Worm (Caenorhabditis elegans) whole organism, L1 larva: ENCODE results near the gene hpo-28.

Source experiments
- F16B12.6 ChIP-seq: fragments of 150-350 bp; optimal IDR thresholded peaks from 2 replicates; lab custom pipeline; 2014; ENCODE audit warnings: missing biosample characterization, missing genetic modification characterization
- Y116A8C.19 ChIP-seq: sonication (generic microtip); optimal IDR thresholded peaks from 2 replicates; lab custom pipeline; 2016; ENCODE audit warnings: missing compliant biosample characterization, missing genetic modification characterization, borderline replicate concordance
- aha-1 ChIP-seq: fragments of 150-350 bp; optimal IDR thresholded peaks from 2 replicates; lab custom pipeline; 2014; ENCODE audit warnings: missing biosample characterization, missing genetic modification characterization
- aly-2 ChIP-seq: fragments of 150-350 bp; optimal IDR thresholded peaks from 2 replicates; lab custom pipeline; 2014; ENCODE audit warnings: missing biosample characterization, missing genetic modification characterization
- blmp-1 ChIP-seq: fragments of 150-350 bp; optimal IDR thresholded peaks from 2 replicates; lab custom pipeline; 2014; ENCODE audit warnings: missing biosample characterization, missing genetic modification characterization
- ceh-63 ChIP-seq: fragments of 200-800 bp; sonication (Bioruptor generic); optimal IDR thresholded peaks from 2 replicates; lab custom pipeline; 2018; ENCODE audit warnings: mild to moderate bottlenecking, missing genetic modification characterization, missing compliant biosample characterization
- ceh-88 ChIP-seq: fragments of 200-800 bp; sonication (Bioruptor generic); IDR thresholded peaks from 2 replicates; pipeline ENCODE4 v1.3.6; 2022; ENCODE audit warnings: missing genetic modification characterization, missing compliant biosample characterization
- ceh-90 ChIP-seq: sonication (generic microtip); optimal IDR thresholded peaks from 2 replicates; lab custom pipeline; 2016; ENCODE audit warnings: missing genetic modification characterization, missing compliant biosample characterization
- ces-1 ChIP-seq: fragments of 150-350 bp; optimal IDR thresholded peaks from 2 replicates; lab custom pipeline; 2014; ENCODE audit warnings: missing biosample characterization, missing genetic modification reagents, missing genetic modification characterization
- dpl-1 ChIP-seq, 3 experiments: fragments of 150-350 bp in 2 of 3; sonication (generic microtip) in 1 of 3; optimal IDR thresholded peaks; 2 replicates each; lab custom pipeline; 2014 to 2017; ENCODE audit warnings: missing biosample characterization in 3 of 3, missing genetic modification characterization in 3 of 3, missing genetic modification reagents in 3 of 3
- dsc-1 ChIP-seq: sonication (generic microtip); optimal IDR thresholded peaks from 2 replicates; lab custom pipeline; 2016; ENCODE audit warnings: mild to moderate bottlenecking, missing genetic modification characterization, missing compliant biosample characterization
- efl-3 ChIP-seq: fragments of 200-800 bp; sonication (Bioruptor generic); optimal IDR thresholded peaks from 2 replicates; lab custom pipeline; 2018; ENCODE audit warnings: mild to moderate bottlenecking, missing genetic modification characterization, missing compliant biosample characterization
- elt-3 ChIP-seq, 6 experiments: fragments of 150-350 bp in 1 of 6; sonication (generic microtip); optimal IDR thresholded peaks; 2 replicates each; lab custom pipeline; 2017 to 2018; ENCODE audit warnings: missing biosample characterization in 6 of 6, missing genetic modification characterization in 6 of 6, inconsistent platforms in 1 of 6
- ets-5 ChIP-seq: fragments of 200-800 bp; sonication (Bioruptor generic); IDR thresholded peaks from 2 replicates; pipeline ENCODE4 v1.3.6; 2022; ENCODE audit warnings: missing genetic modification characterization, missing compliant biosample characterization
- fkh-4 ChIP-seq: sonication (generic microtip); optimal IDR thresholded peaks from 2 replicates; lab custom pipeline; 2016; ENCODE audit warnings: missing compliant biosample characterization, missing genetic modification characterization, borderline replicate concordance
- hlh-17 ChIP-seq: fragments of 200-800 bp; sonication (Bioruptor generic); optimal IDR thresholded peaks from 2 replicates; lab custom pipeline; 2018; ENCODE audit warnings: missing genetic modification characterization, mild to moderate bottlenecking, missing compliant biosample characterization, moderate library complexity, borderline replicate concordance
- hlh-4 ChIP-seq: sonication (generic microtip); optimal IDR thresholded peaks from 2 replicates; lab custom pipeline; 2016; ENCODE audit warnings: mild to moderate bottlenecking, missing genetic modification characterization, missing compliant biosample characterization
- hpl-2 ChIP-seq: fragments of 150-350 bp; optimal IDR thresholded peaks from 2 replicates; lab custom pipeline; 2014; ENCODE audit warnings: missing biosample characterization, missing genetic modification reagents, missing genetic modification characterization
- isw-1 ChIP-seq: fragments of 200-800 bp; sonication (Bioruptor generic); IDR thresholded peaks from 2 replicates; pipeline ENCODE4 v1.3.6; 2022; ENCODE audit warnings: missing genetic modification characterization, missing compliant biosample characterization
- jun-1 ChIP-seq: fragments of 150-350 bp; optimal IDR thresholded peaks from 2 replicates; lab custom pipeline; 2014; ENCODE audit warnings: missing biosample characterization, missing genetic modification reagents, missing genetic modification characterization
- lin-13 ChIP-seq: fragments of 150-350 bp; optimal IDR thresholded peaks from 2 replicates; lab custom pipeline; 2014; ENCODE audit warnings: missing biosample characterization, missing genetic modification reagents, missing genetic modification characterization
- lin-14 ChIP-seq: fragments of 200-800 bp; sonication (Bioruptor generic); optimal IDR thresholded peaks from 2 replicates; lab custom pipeline; 2018; ENCODE audit warnings: mild to moderate bottlenecking, missing genetic modification characterization, moderate library complexity, missing compliant biosample characterization
- lin-35 ChIP-seq, 2 experiments: fragments of 150-350 bp; optimal IDR thresholded peaks; 2 replicates each; lab custom pipeline; 2014; ENCODE audit warnings: missing biosample characterization in 2 of 2, missing genetic modification characterization in 2 of 2, missing genetic modification reagents in 2 of 2
- lin-39 ChIP-seq: fragments of 150-350 bp; optimal IDR thresholded peaks from 2 replicates; lab custom pipeline; 2014; ENCODE audit warnings: missing biosample characterization, missing genetic modification reagents, missing genetic modification characterization
- lir-3 ChIP-seq: sonication (generic microtip); optimal IDR thresholded peaks from 2 replicates; lab custom pipeline; 2016; ENCODE audit warnings: mild to moderate bottlenecking, missing genetic modification characterization, moderate library complexity, missing compliant biosample characterization; ENCODE audit not compliant: poor library complexity
- mab-9 ChIP-seq: fragments of 200-800 bp; sonication (Bioruptor generic); IDR thresholded peaks from 2 replicates; pipeline ENCODE4 v1.3.6; 2022; ENCODE audit warnings: missing genetic modification reagents, missing genetic modification characterization, missing compliant biosample characterization
- mdl-1 ChIP-seq, 2 experiments: fragments of 150-350 bp; optimal IDR thresholded peaks; 2 replicates each; lab custom pipeline; 2014 to 2017; ENCODE audit warnings: missing biosample characterization in 2 of 2, missing genetic modification characterization in 2 of 2, inconsistent platforms in 1 of 2
- mef-2 ChIP-seq: fragments of 150-350 bp; optimal IDR thresholded peaks from 2 replicates; lab custom pipeline; 2014; ENCODE audit warnings: missing biosample characterization, missing genetic modification characterization
- mep-1 ChIP-seq: fragments of 150-350 bp; optimal IDR thresholded peaks from 2 replicates; lab custom pipeline; 2014; ENCODE audit warnings: missing biosample characterization, missing genetic modification characterization
- nhr-19 ChIP-seq: fragments of 200-800 bp; sonication (Bioruptor generic); conservative IDR thresholded peaks from 2 replicates; pipeline ENCODE4 v1.3.6; 2022; ENCODE audit warnings: missing genetic modification characterization, missing compliant biosample characterization
- nhr-20 ChIP-seq: sonication (generic microtip); optimal IDR thresholded peaks from 2 replicates; lab custom pipeline; 2016; ENCODE audit warnings: mild to moderate bottlenecking, missing genetic modification characterization, missing compliant biosample characterization
- nhr-28 ChIP-seq: fragments of 150-350 bp; optimal IDR thresholded peaks from 2 replicates; lab custom pipeline; 2014; ENCODE audit warnings: missing biosample characterization, missing genetic modification characterization
- nhr-71 ChIP-seq: sonication (generic microtip); optimal IDR thresholded peaks from 2 replicates; lab custom pipeline; 2016; ENCODE audit warnings: mild to moderate bottlenecking, missing genetic modification characterization, moderate library complexity, missing compliant biosample characterization
- nhr-76 ChIP-seq: sonication (generic microtip); optimal IDR thresholded peaks from 2 replicates; lab custom pipeline; 2017; ENCODE audit warnings: missing biosample characterization, missing genetic modification characterization
- nhr-77 ChIP-seq: fragments of 150-350 bp; optimal IDR thresholded peaks from 2 replicates; lab custom pipeline; 2014; ENCODE audit warnings: missing biosample characterization, missing genetic modification characterization
- nhr-84 ChIP-seq: sonication (generic microtip); optimal IDR thresholded peaks from 2 replicates; lab custom pipeline; 2017; ENCODE audit warnings: missing biosample characterization, missing genetic modification characterization
- nhr-90 ChIP-seq: sonication (generic microtip); optimal IDR thresholded peaks from 2 replicates; lab custom pipeline; 2016; ENCODE audit warnings: mild to moderate bottlenecking, missing genetic modification characterization, missing compliant biosample characterization; ENCODE audit not compliant: poor library complexity
- pax-3 ChIP-seq: fragments of 200-800 bp; sonication (Bioruptor generic); optimal IDR thresholded peaks from 2 replicates; lab custom pipeline; 2018; ENCODE audit warnings: mild to moderate bottlenecking, missing genetic modification characterization, moderate library complexity, missing compliant biosample characterization
- skn-1 ChIP-seq: fragments of 150-350 bp; optimal IDR thresholded peaks from 2 replicates; lab custom pipeline; 2014; ENCODE audit warnings: missing biosample characterization, missing genetic modification characterization
- snpc-4 ChIP-seq: fragments of 150-350 bp; optimal IDR thresholded peaks from 2 replicates; lab custom pipeline; 2014; ENCODE audit warnings: missing biosample characterization, missing genetic modification characterization
- snu-23 ChIP-seq: sonication (generic microtip); optimal IDR thresholded peaks from 2 replicates; lab custom pipeline; 2016; ENCODE audit warnings: missing genetic modification characterization, missing compliant biosample characterization
- sptf-1 ChIP-seq: fragments of 150-350 bp; optimal IDR thresholded peaks from 2 replicates; lab custom pipeline; 2014; ENCODE audit warnings: missing biosample characterization, missing genetic modification characterization
- sup-37 ChIP-seq: fragments of 200-800 bp; sonication (Bioruptor generic); optimal IDR thresholded peaks from 2 replicates; lab custom pipeline; 2018; ENCODE audit warnings: mild to moderate bottlenecking, missing genetic modification characterization, missing compliant biosample characterization
- tbx-2 ChIP-seq: sonication (generic microtip); optimal IDR thresholded peaks from 2 replicates; lab custom pipeline; 2016; ENCODE audit warnings: missing genetic modification characterization, missing compliant biosample characterization
- tlp-1 ChIP-seq: fragments of 150-350 bp; optimal IDR thresholded peaks from 2 replicates; lab custom pipeline; 2014; ENCODE audit warnings: missing biosample characterization, missing genetic modification characterization
- unc-30 ChIP-seq: sonication (generic microtip); optimal IDR thresholded peaks from 2 replicates; lab custom pipeline; 2017; ENCODE audit warnings: missing biosample characterization, missing genetic modification characterization
- unc-86 ChIP-seq: sonication (generic microtip); optimal IDR thresholded peaks from 2 replicates; lab custom pipeline; 2016; ENCODE audit warnings: missing genetic modification characterization, missing compliant biosample characterization
- unc-98 ChIP-seq: fragments of 200-800 bp; sonication (Bioruptor generic); IDR thresholded peaks from 2 replicates; pipeline ENCODE4 v1.3.6; 2022; ENCODE audit warnings: missing genetic modification characterization, missing compliant biosample characterization
- vab-15 ChIP-seq: sonication (generic microtip); optimal IDR thresholded peaks from 2 replicates; lab custom pipeline; 2017; ENCODE audit warnings: missing genotype, mild to moderate bottlenecking, missing genetic modification characterization, missing compliant biosample characterization
- zag-1 ChIP-seq: fragments of 150-350 bp; optimal IDR thresholded peaks from 2 replicates; lab custom pipeline; 2014; ENCODE audit warnings: missing biosample characterization, missing genetic modification characterization
- ztf-4 ChIP-seq: fragments of 150-350 bp; optimal IDR thresholded peaks from 2 replicates; lab custom pipeline; 2014; ENCODE audit warnings: missing biosample characterization, missing genetic modification characterization

hpo-28 gene

ce11 chrIII:5757492-5758045 is 48.4 kb upstream of the hpo-28 start (continued):
- TF ChIP-seq nhr-90 (tag; lab: Kevin White, UChicago) = no peak
- TF ChIP-seq nhr-19 = no peak
- no peak for TF ChIP-seq sup-37
- no peak for TF ChIP-seq lin-35 (GFP tag; optimal IDR thresholded peaks at IDR 0.05; lab: Kevin White, UChicago)
- no peak for TF ChIP-seq lin-39 (tag; lab: Kevin White, UChicago)
- no peak for TF ChIP-seq tbx-2 (tag; lab: Kevin White, UChicago)
- no peak for TF ChIP-seq ceh-63 (GFP tag; lab: Kevin White, UChicago)
- no peak for TF ChIP-seq aly-2
- no peak for TF ChIP-seq sptf-1 (tag; lab: Kevin White, UChicago)
- no peak for TF ChIP-seq vab-15 (tag; lab: Kevin White, UChicago)
- peak; percentile 45 for TF ChIP-seq nhr-71
- no peak for TF ChIP-seq F16B12.6 (tag; lab: Kevin White, UChicago)
- TF ChIP-seq unc-30 (tag; lab: Kevin White, UChicago) = no peak
- no peak for TF ChIP-seq ztf-4 (tag; lab: Kevin White, UChicago)
- TF ChIP-seq snu-23 (GFP tag; lab: Kevin White, UChicago) = no peak
- TF ChIP-seq ceh-88 (GFP tag; lab: Robert Waterston, UW) = no peak
- no peak for TF ChIP-seq hpl-2 (GFP tag; lab: Kevin White, UChicago)
- TF ChIP-seq lin-14 (GFP tag; lab: Kevin White, UChicago) = peak; percentile 69
- no peak for TF ChIP-seq mdl-1 (tag; optimal IDR thresholded peaks at IDR 0.05; lab: Kevin White, UChicago)
- TF ChIP-seq dpl-1 (GFP tag; optimal IDR thresholded peaks at IDR 0.05; lab: Kevin White, UChicago) = no peak
- TF ChIP-seq ceh-90 (tag; lab: Kevin White, UChicago) = no peak
- TF ChIP-seq efl-3 (GFP tag; lab: Kevin White, UChicago) = no peak
- TF ChIP-seq mef-2 (tag; lab: Kevin White, UChicago) = peak; percentile 21
- TF ChIP-seq unc-86 (tag; lab: Kevin White, UChicago) = peak; percentile 74
- TF ChIP-seq snpc-4 (tag; lab: Kevin White, UChicago) = no peak

ce11 chrIII:5755204-5755603 is 46.1 kb upstream of the hpo-28 start, which contains the start of gene ida-1:
Gene ida-1 (plus strand): TSS chrIII:5755539.
- TF ChIP-seq nhr-19 (peak; percentile 39), nhr-90 (tag; lab: Kevin White, UChicago) (no peak), nhr-77 (tag; lab: Kevin White, UChicago) (no peak), mab-9 (GFP tag; lab: Robert Waterston, UW) (peak; percentile 56; the same call in 1 of the 2 replicates), isw-1 (GFP tag; lab: Robert Waterston, UW) (peak; percentile 45), hlh-17 (GFP tag; lab: Kevin White, UChicago) (no peak), lin-13 (GFP tag; lab: Kevin White, UChicago) (peak; percentile 6), elt-3 (tag; optimal IDR thresholded peaks at IDR 0.05; lab: Kevin White, UChicago) (no peak), lir-3 (tag; lab: Kevin White, UChicago) (no peak), blmp-1 (no peak), skn-1 (tag; lab: Kevin White, UChicago) (no peak), nhr-20 (no peak), mep-1 (tag; lab: Kevin White, UChicago) (peak; percentile 28), nhr-84 (tag; lab: Kevin White, UChicago) (no peak), nhr-28 (tag; lab: Kevin White, UChicago) (no peak), ets-5 (GFP tag; lab: Robert Waterston, UW) (no peak), unc-98 (GFP tag; lab: Robert Waterston, UW) (no peak), aha-1 (tag; lab: Kevin White, UChicago) (no peak), jun-1 (tag; lab: Kevin White, UChicago) (peak; percentile 13), ces-1 (no peak), ceh-63 (GFP tag; lab: Kevin White, UChicago) (peak; percentile 44), pax-3 (tag; lab: Kevin White, UChicago) (peak; percentile 75), unc-30 (tag; lab: Kevin White, UChicago) (no peak), zag-1 (no peak), mdl-1 (tag; optimal IDR thresholded peaks at IDR 0.05; lab: Kevin White, UChicago) (no peak), tlp-1 (tag; lab: Kevin White, UChicago) (no peak), Y116A8C.19 (tag; lab: Kevin White, UChicago) (no peak), fkh-4 (tag; lab: Kevin White, UChicago) (no peak), dsc-1 (no peak), sup-37 (no peak), sptf-1 (tag; lab: Kevin White, UChicago) (no peak), dpl-1 (GFP tag; optimal IDR thresholded peaks at IDR 0.05; lab: Kevin White, UChicago) (peak in 1 of 3 experiments; percentile 4), hlh-4 (tag; lab: Kevin White, UChicago) (no peak), nhr-76 (no peak)
